Worm (Caenorhabditis elegans): Measurements from ENCODE around the gene C36B7.4.

Gene C36B7.4

DNA sequence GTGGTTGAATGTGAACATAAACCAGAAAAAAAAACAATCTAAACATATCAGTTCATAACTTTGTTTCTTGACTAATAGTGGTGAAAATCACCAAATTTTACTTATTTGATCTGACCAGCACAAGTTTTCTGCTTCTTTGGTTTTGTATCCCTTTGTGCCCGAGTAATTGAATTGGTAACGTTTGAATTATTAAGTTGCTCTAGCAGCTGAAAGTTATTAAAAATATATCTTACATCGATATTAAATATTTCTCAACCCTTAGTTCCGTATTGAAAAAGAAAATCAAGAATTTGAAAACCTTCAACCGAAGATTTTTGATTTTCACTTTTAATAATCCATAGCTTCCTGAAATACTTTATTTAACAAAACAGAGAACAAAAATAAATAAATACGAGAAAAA, 19.8 kb downstream of the C36B7.4 start:
- TF ChIP-seq lsy-2 (tag; optimal IDR thresholded peaks at IDR 0.05) (peak in 1 of 2 experiments; percentile 51), unc-62 (GFP tag; optimal IDR thresholded peaks at IDR 0.05 in 1 of 2) (peak in 1 of 2 experiments; percentile 29), unc-62 (tag; optimal IDR thresholded peaks at IDR 0.05) (no peak), dve-1 (tag; optimal IDR thresholded peaks at IDR 0.05; ENCODE audit: insufficient read depth) (peak; percentile 9), mep-1 (tag; optimal IDR thresholded peaks at IDR 0.05) (peak; percentile 8), T26A8.4 (GFP tag; IDR thresholded peaks at IDR 0.05) (peak; percentile 41; the same call in 1 of the 2 replicates), vab-7 (GFP tag; IDR thresholded peaks at IDR 0.05) (no peak), spr-3 (GFP tag; optimal IDR thresholded peaks at IDR 0.05) (no peak), ztf-7 (tag; optimal IDR thresholded peaks at IDR 0.05) (no peak), aha-1 (tag) (peak; percentile 40), aly-2 (tag; optimal IDR thresholded peaks at IDR 0.05) (no peak), sdz-12 (GFP tag; optimal IDR thresholded peaks at IDR 0.05) (no peak), lin-15B (tag; optimal IDR thresholded peaks at IDR 0.05) (no peak), ZK337.2 (GFP tag; IDR thresholded peaks at IDR 0.05) (no peak), zag-1 (tag; optimal IDR thresholded peaks at IDR 0.05) (no peak), hmg-1.1 (GFP tag; IDR thresholded peaks at IDR 0.05) (no peak), T20F7.1 (GFP tag; optimal IDR thresholded peaks at IDR 0.05) (peak; percentile 10), nhr-102 (tag; optimal IDR thresholded peaks at IDR 0.05) (peak; percentile 9), egl-43 (GFP tag; IDR thresholded peaks at IDR 0.05) (no peak), fos-1 (tag; optimal IDR thresholded peaks at IDR 0.05) (no peak)

DNA sequence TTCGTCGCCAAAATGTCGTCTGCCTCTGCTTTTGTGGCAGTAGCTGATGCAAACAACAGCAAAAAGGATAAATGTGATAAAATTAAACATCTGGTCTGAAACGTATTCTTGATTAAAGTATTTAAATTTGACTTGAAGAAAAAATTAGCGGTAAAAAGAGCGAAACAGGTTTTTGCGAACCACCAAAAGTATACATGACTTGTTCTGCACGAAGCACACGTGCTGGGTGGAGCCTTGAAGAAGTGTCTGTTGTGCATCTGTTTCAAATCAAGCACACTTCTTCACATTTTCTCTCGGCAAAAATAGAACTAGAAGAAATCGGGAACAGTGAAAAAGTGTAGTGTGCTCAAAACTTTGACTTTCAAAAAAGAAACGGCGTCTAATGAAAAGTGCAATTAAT, 22.6 kb downstream of the C36B7.4 start, which contains the start of gene B0403.3:
Gene B0403.3 (minus strand): TSS at position 101 of the 400 bp plus-strand sequence.
- TF ChIP-seq F44E2.7 (GFP tag; IDR thresholded peaks at IDR 0.05) (no peak), egl-43 (GFP tag; IDR thresholded peaks at IDR 0.05) (no peak), vab-7 (GFP tag; IDR thresholded peaks at IDR 0.05) (no peak), nhr-76 (tag; optimal IDR thresholded peaks at IDR 0.05) (no peak), F37D6.2 (tag; optimal IDR thresholded peaks at IDR 0.05) (no peak), mxl-2 (GFP tag; conservative IDR thresholded peaks at IDR 0.05) (no peak), mxl-3 (GFP tag; optimal IDR thresholded peaks at IDR 0.05) (no peak), ZK546.5 (tag; optimal IDR thresholded peaks at IDR 0.05) (no peak), zfp-2 (tag; optimal IDR thresholded peaks at IDR 0.05) (no peak), daf-19 (GFP tag; conservative IDR thresholded peaks at IDR 0.05) (no peak), tag-97 (GFP tag; IDR thresholded peaks at IDR 0.05) (no peak), mdt-29 (GFP tag; IDR thresholded peaks at IDR 0.05) (no peak), T20F7.1 (GFP tag; optimal IDR thresholded peaks at IDR 0.05) (no peak), fkh-10 (GFP tag; optimal IDR thresholded peaks at IDR 0.05) (no peak), zip-2 (tag; optimal IDR thresholded peaks at IDR 0.05) (no peak), dmd-8 (GFP tag; IDR thresholded peaks at IDR 0.05) (no peak), rbr-2 (tag; optimal IDR thresholded peaks at IDR 0.05) (no peak), spr-1 (tag; optimal IDR thresholded peaks at IDR 0.05) (no peak), snpc-4 (tag; optimal IDR thresholded peaks at IDR 0.05) (no peak), ztf-7 (tag; optimal IDR thresholded peaks at IDR 0.05) (no peak)

DNA sequence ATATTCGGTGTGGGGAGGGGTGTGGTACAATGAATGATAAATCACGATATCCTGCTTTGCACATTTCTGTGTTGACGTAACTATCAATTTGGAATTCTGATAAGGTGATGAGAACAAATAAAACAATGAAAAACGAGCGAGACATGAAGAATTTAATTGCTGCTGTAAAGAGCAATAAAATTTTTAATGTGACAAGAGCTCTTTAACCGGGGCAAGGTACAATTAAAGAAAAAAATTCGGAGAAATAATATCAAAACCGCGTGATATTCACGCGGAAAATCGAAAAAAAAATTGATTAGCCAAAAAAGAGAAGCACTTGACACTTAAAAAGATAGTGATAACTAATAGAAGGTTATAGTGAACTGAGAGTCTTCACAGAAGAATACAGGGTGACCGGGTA, 24.5 kb downstream of the C36B7.4 start:
- TF ChIP-seq php-3 (GFP tag; IDR thresholded peaks at IDR 0.05) (peak; percentile 99), hmg-1.1 (GFP tag; IDR thresholded peaks at IDR 0.05) (no peak), ceh-20 (GFP tag; IDR thresholded peaks at IDR 0.05) (peak; percentile 23; the same call in 1 of the 2 replicates), hlh-11 (tag; optimal IDR thresholded peaks at IDR 0.05) (peak; percentile 49), spr-1 (tag; optimal IDR thresholded peaks at IDR 0.05) (no peak), nhr-237 (tag; optimal IDR thresholded peaks at IDR 0.05) (no peak), dmd-6 (GFP tag; IDR thresholded peaks at IDR 0.05) (peak; percentile 54), daf-19 (GFP tag; conservative IDR thresholded peaks at IDR 0.05) (no peak), tra-1 (GFP tag; IDR thresholded peaks at IDR 0.05) (0 out of 2 replicates have a peak, but pooled peaks have one; percentile 26), dve-1 (tag; optimal IDR thresholded peaks at IDR 0.05; ENCODE audit: insufficient read depth) (peak; percentile 52)
